Fruit fly (Drosophila melanogaster): Measurements from ENCODE around the gene Dbct.

Gene Dbct

dm6 chrX:15076038-15076575 lies 9.8 kb upstream of the Dbct start, which contains the start of gene Lsd-2 (continued):
- no peak for TF ChIP-seq CG12104 (GFP tag; optimal IDR thresholded peaks at IDR 0.05)
- TF ChIP-seq her (GFP tag; optimal IDR thresholded peaks at IDR 0.05), result peak; percentile 49
- no peak for TF ChIP-seq Chrac-16 (GFP tag; optimal IDR thresholded peaks at IDR 0.05)
- peak; percentile 17 for TF ChIP-seq ind (GFP tag; optimal IDR thresholded peaks at IDR 0.05)
- no peak for TF ChIP-seq fu2 (GFP tag; optimal IDR thresholded peaks at IDR 0.05)
- TF ChIP-seq eyg (GFP tag; optimal IDR thresholded peaks at IDR 0.05), result peak; percentile 25
- TF ChIP-seq btn (GFP tag; optimal IDR thresholded peaks at IDR 0.05), result no peak
- no peak for TF ChIP-seq CG8359 (GFP tag; optimal IDR thresholded peaks at IDR 0.05; ENCODE audit: borderline replicate concordance)
- no peak for TF ChIP-seq pum (GFP tag; optimal IDR thresholded peaks at IDR 0.05)
- TF ChIP-seq vnd (GFP tag; IDR thresholded peaks at IDR 0.05; ENCODE audit: partially characterized antibody), result no peak
- TF ChIP-seq Doc3 (GFP tag; IDR thresholded peaks at IDR 0.05; ENCODE audit: partially characterized antibody), result no peak
- no peak for TF ChIP-seq ase (GFP tag; IDR thresholded peaks at IDR 0.05)
- no peak for TF ChIP-seq jigr1 (GFP tag; IDR thresholded peaks at IDR 0.05)
- no peak for TF ChIP-seq pita (GFP tag; optimal IDR thresholded peaks at IDR 0.05)
- TF ChIP-seq Sry-δ (GFP tag; optimal IDR thresholded peaks at IDR 0.05), result no peak
- no peak for TF ChIP-seq Bdp1 (GFP tag; optimal IDR thresholded peaks at IDR 0.05)
- peak; percentile 75 for TF ChIP-seq ci (GFP tag; IDR thresholded peaks at IDR 0.05)
- TF ChIP-seq CG2202 (tag; optimal IDR thresholded peaks at IDR 0.05), result no peak
- TF ChIP-seq pros (GFP tag; optimal IDR thresholded peaks at IDR 0.05), result no peak
- no peak for TF ChIP-seq CG6254 (GFP tag; optimal IDR thresholded peaks at IDR 0.05)
- TF ChIP-seq CG10209 (GFP tag; optimal IDR thresholded peaks at IDR 0.05), result no peak
- TF ChIP-seq Bgb (GFP tag; IDR thresholded peaks at IDR 0.05; ENCODE audit: partially characterized antibody), result peak; percentile 49; the same call in 1 of the 2 replicates
- TF ChIP-seq z (GFP tag; IDR thresholded peaks at IDR 0.05), result 0 out of 3 replicates have a peak, but pooled peaks have one; percentile 18
- TF ChIP-seq Asciz (GFP tag; optimal IDR thresholded peaks at IDR 0.05), result no peak
- TF ChIP-seq CG2120 (GFP tag; optimal IDR thresholded peaks at IDR 0.05), result peak; percentile 38
- no peak for TF ChIP-seq Hr78 (GFP tag; optimal IDR thresholded peaks at IDR 0.05)
- TF ChIP-seq CG3163 (GFP tag; optimal IDR thresholded peaks at IDR 0.05), result peak; percentile 61
- TF ChIP-seq Max (GFP tag; optimal IDR thresholded peaks at IDR 0.05), result no peak
- 0 out of 2 replicates have a peak, but pooled peaks have one; percentile 46 for TF ChIP-seq Awh (GFP tag; IDR thresholded peaks at IDR 0.05)
- no peak for TF ChIP-seq yki (optimal IDR thresholded peaks at IDR 0.05)
- TF ChIP-seq ac (GFP tag; optimal IDR thresholded peaks at IDR 0.05), result no peak
- TF ChIP-seq prd (optimal IDR thresholded peaks at IDR 0.05), result no peak
- TF ChIP-seq prd (GFP tag; IDR thresholded peaks at IDR 0.05), result peak; percentile 39; the same call in 2 of the 3 replicates
- TF ChIP-seq PHDP (tag; optimal IDR thresholded peaks at IDR 0.05), result no peak
- no peak for TF ChIP-seq fd102C (GFP tag; optimal IDR thresholded peaks at IDR 0.05)
- no peak for TF ChIP-seq sima (GFP tag; optimal IDR thresholded peaks at IDR 0.05)
- TF ChIP-seq CG7786 (GFP tag; optimal IDR thresholded peaks at IDR 0.05), result peak; percentile 5
- peak; percentile 52 for TF ChIP-seq CG9932 (GFP tag; IDR thresholded peaks at IDR 0.05)
- TF ChIP-seq CkIIα-i1 (GFP tag; IDR thresholded peaks at IDR 0.05), result no peak
- TF ChIP-seq vvl (GFP tag; IDR thresholded peaks at IDR 0.05), result peak; percentile 47; the same call in 1 of the 2 replicates
- TF ChIP-seq bigmax (GFP tag; optimal IDR thresholded peaks at IDR 0.05), result no peak
- no peak for TF ChIP-seq CG10959 (GFP tag; IDR thresholded peaks at IDR 0.05)
- no peak for TF ChIP-seq pan (optimal IDR thresholded peaks at IDR 0.05)
- TF ChIP-seq pan (GFP tag; optimal IDR thresholded peaks at IDR 0.05 in 1 of 2, IDR thresholded peaks at IDR 0.05 in 1 of 2), result peak in 1 of 2 experiments; percentile 46
- no peak for TF ChIP-seq CG1832 (GFP tag; optimal IDR thresholded peaks at IDR 0.05)
- peak; percentile 23 for TF ChIP-seq HLH54F (GFP tag; optimal IDR thresholded peaks at IDR 0.05)
- no peak for TF ChIP-seq CG7271 (tag; optimal IDR thresholded peaks at IDR 0.05)
- TF ChIP-seq pb (GFP tag; optimal IDR thresholded peaks at IDR 0.05), result no peak
- no peak for TF ChIP-seq Side (GFP tag; optimal IDR thresholded peaks at IDR 0.05)
- TF ChIP-seq Nf-YB (GFP tag; optimal IDR thresholded peaks at IDR 0.05), result no peak
- TF ChIP-seq dysf (GFP tag; IDR thresholded peaks at IDR 0.05), result no peak
- no peak for TF ChIP-seq klu (GFP tag; IDR thresholded peaks at IDR 0.05)

Data from whole organism, embryonic.